Comparison of ENCODE assay signal across 5 worm cellular contexts in the genomic region with DNA sequence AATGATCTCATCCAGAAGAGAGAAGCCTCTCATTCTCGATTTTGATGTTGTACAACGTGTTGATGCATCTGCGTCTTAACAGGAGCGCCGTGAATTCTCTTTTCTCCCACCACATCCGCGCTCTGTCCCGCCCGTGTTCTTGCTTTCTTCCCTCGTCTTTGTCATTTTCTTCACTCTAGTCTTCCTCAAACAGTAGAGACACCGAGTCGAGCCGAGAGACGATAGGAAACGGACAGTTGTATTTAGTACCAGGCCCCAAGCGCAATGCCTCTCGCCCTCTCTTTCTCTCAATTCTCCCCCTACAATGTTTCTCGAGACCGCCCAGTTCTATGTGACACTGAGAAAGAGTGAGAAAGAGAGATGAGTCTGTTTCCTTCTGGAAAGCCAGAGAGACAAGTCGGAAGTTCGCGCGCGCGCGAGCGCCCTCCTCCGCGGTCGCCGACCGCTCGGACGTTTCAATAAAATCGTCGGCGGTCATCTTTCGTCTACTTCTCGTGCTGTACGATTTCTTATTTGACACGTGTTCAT.
TF ChIP-seq lines count a peak whose summit lies in the region.

A gene (minus strand): TSS at position 478 of the 528 bp plus-strand sequence.

TF ChIP-seq in whole organism, L1 larva, 84 proteins besides CTCF, POLR2A, EP300 and RAD21 (continues in another document):
- peak; percentile 43 for TF ChIP-seq dsc-1 (tag; optimal IDR thresholded peaks at IDR 0.05; lab: Kevin White, UChicago)
- TF ChIP-seq lin-15B (tag; optimal IDR thresholded peaks at IDR 0.05; lab: Kevin White, UChicago), result no peak
- TF ChIP-seq lsy-2 (tag; optimal IDR thresholded peaks at IDR 0.05; lab: Kevin White, UChicago), result peak; percentile 48 to 68
- no peak for TF ChIP-seq ztf-11 (tag; optimal IDR thresholded peaks at IDR 0.05; lab: Kevin White, UChicago)
- TF ChIP-seq hlh-17 (GFP tag; optimal IDR thresholded peaks at IDR 0.05; lab: Kevin White, UChicago; ENCODE audit: borderline replicate concordance), result no peak
- TF ChIP-seq C34B4.2 (tag; optimal IDR thresholded peaks at IDR 0.05; lab: Kevin White, UChicago), result no peak
- peak; percentile 51 for TF ChIP-seq nhr-19 (GFP tag; conservative IDR thresholded peaks at IDR 0.05; lab: Robert Waterston, UW)
- TF ChIP-seq alr-1 (tag; optimal IDR thresholded peaks at IDR 0.05; lab: Kevin White, UChicago; ENCODE audit: borderline replicate concordance), result no peak
- TF ChIP-seq lir-3 (tag; optimal IDR thresholded peaks at IDR 0.05; lab: Kevin White, UChicago; ENCODE audit: poor library complexity), result no peak
- TF ChIP-seq fos-1 (tag; optimal IDR thresholded peaks at IDR 0.05; lab: Kevin White, UChicago), result no peak
- no peak for TF ChIP-seq hpl-2 (GFP tag; optimal IDR thresholded peaks at IDR 0.05; lab: Kevin White, UChicago)
- TF ChIP-seq pqm-1 (tag; optimal IDR thresholded peaks at IDR 0.05; lab: Kevin White, UChicago), result no peak
- no peak for TF ChIP-seq pag-3 (tag; optimal IDR thresholded peaks at IDR 0.05; lab: Kevin White, UChicago; ENCODE audit: borderline replicate concordance, insufficient read depth)
- no peak for TF ChIP-seq zag-1 (tag; optimal IDR thresholded peaks at IDR 0.05; lab: Kevin White, UChicago)
- TF ChIP-seq sup-37 (GFP tag; optimal IDR thresholded peaks at IDR 0.05; lab: Kevin White, UChicago), result no peak
- TF ChIP-seq xbp-1 (tag; optimal IDR thresholded peaks at IDR 0.05; lab: Kevin White, UChicago), result peak; percentile 30

TF ChIP-seq in whole organism, L3 larva, 47 proteins besides CTCF, POLR2A, EP300 and RAD21 (continues in another document):
- TF ChIP-seq elt-1 (tag; optimal IDR thresholded peaks at IDR 0.05; lab: Kevin White, UChicago) (no peak), nhr-28 (tag; optimal IDR thresholded peaks at IDR 0.05; lab: Kevin White, UChicago) (no peak), fos-1 (tag; optimal IDR thresholded peaks at IDR 0.05; lab: Kevin White, UChicago) (no peak), nhr-237 (tag; optimal IDR thresholded peaks at IDR 0.05; lab: Kevin White, UChicago) (no peak), daf-12 (tag; optimal IDR thresholded peaks at IDR 0.05; lab: Kevin White, UChicago) (no peak), lin-15B (tag; optimal IDR thresholded peaks at IDR 0.05; lab: Kevin White, UChicago) (peak; percentile 61), R02D3.7 (tag; optimal IDR thresholded peaks at IDR 0.05; lab: Kevin White, UChicago) (peak; percentile 15), ztf-11 (tag; optimal IDR thresholded peaks at IDR 0.05; lab: Kevin White, UChicago) (no peak), ceh-16 (tag; optimal IDR thresholded peaks at IDR 0.05; lab: Kevin White, UChicago) (no peak), ceh-28 (tag; optimal IDR thresholded peaks at IDR 0.05; lab: Kevin White, UChicago) (peak; percentile 48), lsy-12 (tag; optimal IDR thresholded peaks at IDR 0.05; lab: Kevin White, UChicago) (no peak), nhr-77 (tag; optimal IDR thresholded peaks at IDR 0.05; lab: Kevin White, UChicago) (no peak), pha-4 (tag; optimal IDR thresholded peaks at IDR 0.05; lab: Kevin White, UChicago) (peak; percentile 80), aly-2 (tag; optimal IDR thresholded peaks at IDR 0.05; lab: Kevin White, UChicago) (no peak), mml-1 (tag; optimal IDR thresholded peaks at IDR 0.05; lab: Kevin White, UChicago) (no peak), nhr-76 (tag; optimal IDR thresholded peaks at IDR 0.05; lab: Kevin White, UChicago) (no peak), snpc-4 (tag; optimal IDR thresholded peaks at IDR 0.05; lab: Kevin White, UChicago) (no peak), egl-27 (tag; optimal IDR thresholded peaks at IDR 0.05; lab: Kevin White, UChicago) (no peak), sea-2 (GFP tag; optimal IDR thresholded peaks at IDR 0.05; lab: Kevin White, UChicago) (no peak)

TF ChIP-seq in whole organism, early embryonic, 17 proteins besides CTCF, POLR2A, EP300 and RAD21:
- TF ChIP-seq hmg-4 (GFP tag; optimal IDR thresholded peaks at IDR 0.05; lab: Kevin White, UChicago), result peak; percentile 44
- no peak for TF ChIP-seq ama-1 (optimal IDR thresholded peaks at IDR 0.05; lab: Kevin White, UChicago)

TF ChIP-seq in whole organism, midembryonic, 9 proteins besides CTCF, POLR2A, EP300 and RAD21:
- TF ChIP-seq ref-1 (GFP tag; conservative IDR thresholded peaks at IDR 0.05; lab: Robert Waterston, UW) (no peak), flt-1 (GFP tag; IDR thresholded peaks at IDR 0.05; lab: Robert Waterston, UW) (peak; percentile 28; the same call in 1 of the 2 replicates), ztf-23 (GFP tag; IDR thresholded peaks at IDR 0.05; lab: Robert Waterston, UW) (peak; percentile 27; the same call in 1 of the 2 replicates), cog-1 (tag; optimal IDR thresholded peaks at IDR 0.05; lab: Kevin White, UChicago) (peak; percentile 85)

TF ChIP-seq in whole organism, young adult, 124 proteins besides CTCF, POLR2A, EP300 and RAD21:
- TF ChIP-seq mcd-1 (GFP tag; IDR thresholded peaks at IDR 0.05; lab: Robert Waterston, UW) (no peak), hsf-1 (GFP tag; IDR thresholded peaks at IDR 0.05; lab: Robert Waterston, UW) (0 out of 2 replicates have a peak, but pooled peaks have one; percentile 34), egrh-3 (GFP tag; IDR thresholded peaks at IDR 0.05; lab: Robert Waterston, UW) (peak; percentile 63; the same call in 1 of the 2 replicates), Y56A3A.18 (GFP tag; IDR thresholded peaks at IDR 0.05; lab: Robert Waterston, UW) (0 out of 2 replicates have a peak, but pooled peaks have one; percentile 48), ceh-40 (GFP tag; IDR thresholded peaks at IDR 0.05; lab: Robert Waterston, UW) (0 out of 2 replicates have a peak, but pooled peaks have one; percentile 8), nhr-90 (tag; optimal IDR thresholded peaks at IDR 0.05; lab: Kevin White, UChicago) (peak; percentile 11), hlh-12 (tag; optimal IDR thresholded peaks at IDR 0.05; lab: Kevin White, UChicago) (no peak), ztf-28 (GFP tag; IDR thresholded peaks at IDR 0.05; lab: Robert Waterston, UW) (no peak), ceh-27 (GFP tag; optimal IDR thresholded peaks at IDR 0.05; lab: Kevin White, UChicago) (peak; percentile 47), rpc-1 (optimal IDR thresholded peaks at IDR 0.05; lab: Kevin White, UChicago) (no peak), rpc-1 (tag; optimal IDR thresholded peaks at IDR 0.05; lab: Kevin White, UChicago) (no peak), hmg-1.2 (GFP tag; IDR thresholded peaks at IDR 0.05; lab: Robert Waterston, UW) (0 out of 2 replicates have a peak, but pooled peaks have one; percentile 21), zfh-2 (GFP tag; conservative IDR thresholded peaks at IDR 0.05; lab: Robert Waterston, UW) (peak; percentile 86), lsl-1 (GFP tag; optimal IDR thresholded peaks at IDR 0.05; lab: Kevin White, UChicago) (peak; percentile 5), lin-35 (GFP tag; optimal IDR thresholded peaks at IDR 0.05; lab: Kevin White, UChicago) (peak in 1 of 3 experiments; percentile 49), madf-10 (tag; optimal IDR thresholded peaks at IDR 0.05; lab: Kevin White, UChicago) (peak; percentile 51), K12H6.12 (tag; optimal IDR thresholded peaks at IDR 0.05; lab: Kevin White, UChicago) (peak; percentile 64), ZK185.1 (tag; optimal IDR thresholded peaks at IDR 0.05; lab: Kevin White, UChicago; ENCODE audit: poor library complexity, severe bottlenecking) (peak; percentile 37), sea-2 (GFP tag; IDR thresholded peaks at IDR 0.05; lab: Robert Waterston, UW) (no peak), attf-5 (GFP tag; optimal IDR thresholded peaks at IDR 0.05; lab: Kevin White, UChicago) (peak; percentile 2), nhr-179 (tag; optimal IDR thresholded peaks at IDR 0.05; lab: Kevin White, UChicago) (peak; percentile 28), lin-40 (tag; optimal IDR thresholded peaks at IDR 0.05; lab: Kevin White, UChicago) (peak; percentile 49), Y79H2A.3 (GFP tag; conservative IDR thresholded peaks at IDR 0.05; lab: Robert Waterston, UW) (no peak), cebp-1 (GFP tag; IDR thresholded peaks at IDR 0.05; lab: Robert Waterston, UW) (no peak), cebp-1 (tag; optimal IDR thresholded peaks at IDR 0.05; lab: Kevin White, UChicago) (peak; percentile 39), ceh-79 (tag; optimal IDR thresholded peaks at IDR 0.05; lab: Kevin White, UChicago) (no peak)
